Worm (Caenorhabditis elegans) whole organism, young adult: ENCODE measurements around the gene C48D1.5.

ENCODE experiments used
- ama-1 ChIP-seq, 3 experiments: fragments of 150-350 bp in 1 of 3; sonication (generic microtip) in 2 of 3; optimal IDR thresholded peaks; 2 replicates each; lab custom pipeline; 2014 to 2018; ENCODE audit warnings: missing biosample characterization in 2 of 3, missing genetic modification characterization in 2 of 3, missing genetic modification reagents in 2 of 3
- aptf-3 ChIP-seq: fragments of 200-800 bp; sonication (Bioruptor generic); IDR thresholded peaks from 2 replicates; pipeline ENCODE4 v1.3.6; 2022; ENCODE audit warnings: missing genetic modification characterization, missing compliant biosample characterization
- dpl-1 ChIP-seq: fragments of 150-350 bp; optimal IDR thresholded peaks from 2 replicates; lab custom pipeline; 2014; ENCODE audit warnings: missing biosample characterization, missing genetic modification reagents, missing genetic modification characterization
- lin-26 ChIP-seq: fragments of 200-800 bp; sonication (Bioruptor generic); IDR thresholded peaks from 2 replicates; pipeline ENCODE4 v1.3.6; 2022; ENCODE audit warnings: missing genetic modification reagents, missing genetic modification characterization, missing compliant biosample characterization
- nfya-1 ChIP-seq: sonication (generic microtip); optimal IDR thresholded peaks from 2 replicates; lab custom pipeline; 2017; ENCODE audit warnings: antibody characterized with exemption, missing compliant biosample characterization, missing genetic modification characterization, borderline replicate concordance; ENCODE audit not compliant: insufficient read depth
- unc-130 ChIP-seq: sonication (generic microtip); optimal IDR thresholded peaks from 2 replicates; lab custom pipeline; 2016; ENCODE audit warnings: missing genetic modification reagents, missing genetic modification characterization, missing compliant biosample characterization
- unc-62 ChIP-seq: fragments of 150-350 bp; optimal IDR thresholded peaks from 2 replicates; lab custom pipeline; 2014; ENCODE audit warnings: missing biosample characterization, missing genetic modification reagents, missing genetic modification characterization

ce11 chrIV:13241340-13241739 lies 19.6 kb downstream of the C48D1.5 start:
- TF ChIP-seq unc-130, result no peak
- TF ChIP-seq unc-62 (GFP tag; lab: Kevin White, UChicago), result no peak
- TF ChIP-seq dpl-1, result no peak
- TF ChIP-seq nfya-1 (tag; lab: Kevin White, UChicago), result no peak
- TF ChIP-seq ama-1 (optimal IDR thresholded peaks at IDR 0.05; lab: Kevin White, UChicago), result no peak
- no peak for TF ChIP-seq ama-1 (GFP tag; optimal IDR thresholded peaks at IDR 0.05; lab: Kevin White, UChicago)
- no peak for TF ChIP-seq lin-26 (GFP tag; lab: Robert Waterston, UW)
- no peak for TF ChIP-seq aptf-3 (GFP tag; lab: Robert Waterston, UW)
